Worm (Caenorhabditis elegans) whole organism, L2 larva: Measurements from ENCODE around the gene dhs-12.

Source experiments
- C34F6.9 ChIP-seq: fragments of 150-350 bp; optimal IDR thresholded peaks from 2 replicates; lab custom pipeline; 2014; ENCODE audit warnings: missing biosample characterization, missing genetic modification characterization
- Y55F3AM.14 ChIP-seq: fragments of 200-800 bp; sonication (Bioruptor generic); optimal IDR thresholded peaks from 2 replicates; lab custom pipeline; 2018; ENCODE audit warnings: mild to moderate bottlenecking, missing genetic modification characterization, missing compliant biosample characterization
- ZK546.5 ChIP-seq: sonication (generic microtip); optimal IDR thresholded peaks from 2 replicates; lab custom pipeline; 2017; ENCODE audit warnings: missing biosample characterization, missing genetic modification characterization
- blmp-1 ChIP-seq: sonication (generic microtip); optimal IDR thresholded peaks from 2 replicates; lab custom pipeline; 2017; ENCODE audit warnings: missing genetic modification characterization, mild to moderate bottlenecking, missing compliant biosample characterization, antibody characterized with exemption, moderate library complexity; ENCODE audit not compliant: insufficient read depth
- ceh-16 ChIP-seq: fragments of 150-350 bp; optimal IDR thresholded peaks from 2 replicates; lab custom pipeline; 2014; ENCODE audit warnings: missing biosample characterization, missing genetic modification characterization
- ceh-82 ChIP-seq: fragments of 150-350 bp; optimal IDR thresholded peaks from 2 replicates; lab custom pipeline; 2014; ENCODE audit warnings: missing biosample characterization, missing genetic modification characterization
- crh-2 ChIP-seq: sonication (generic microtip); optimal IDR thresholded peaks from 2 replicates; lab custom pipeline; 2017; ENCODE audit warnings: missing biosample characterization, missing genetic modification characterization
- dmd-4 ChIP-seq: sonication (generic microtip); optimal IDR thresholded peaks from 2 replicates; lab custom pipeline; 2017; ENCODE audit warnings: missing biosample characterization, missing genetic modification characterization
- elt-3 ChIP-seq: sonication (generic microtip); optimal IDR thresholded peaks from 2 replicates; lab custom pipeline; 2017; ENCODE audit warnings: missing biosample characterization, missing genetic modification characterization
- fos-1 ChIP-seq: fragments of 150-350 bp; optimal IDR thresholded peaks from 2 replicates; lab custom pipeline; 2014; ENCODE audit warnings: missing biosample characterization, missing genetic modification characterization
- gmeb-1 ChIP-seq: fragments of 150-350 bp; optimal IDR thresholded peaks from 2 replicates; lab custom pipeline; 2014; ENCODE audit warnings: missing biosample characterization, missing genetic modification characterization
- lin-11 ChIP-seq: fragments of 150-350 bp; sonication (generic microtip); optimal IDR thresholded peaks from 2 replicates; lab custom pipeline; 2014; ENCODE audit warnings: missing biosample characterization, missing genetic modification characterization, inconsistent platforms, mixed read lengths
- lin-13 ChIP-seq: fragments of 150-350 bp; optimal IDR thresholded peaks from 2 replicates; lab custom pipeline; 2014; ENCODE audit warnings: missing biosample characterization, missing genetic modification reagents, missing genetic modification characterization
- lsy-2 ChIP-seq, 2 experiments: fragments of 150-350 bp in 1 of 2; sonication (generic microtip) in 1 of 2; optimal IDR thresholded peaks; 2 replicates each; lab custom pipeline; 2014 to 2017; ENCODE audit warnings: missing biosample characterization in 2 of 2, missing genetic modification characterization in 2 of 2
- mab-5 ChIP-seq: fragments of 150-350 bp; optimal IDR thresholded peaks from 2 replicates; lab custom pipeline; 2014; ENCODE audit warnings: missing biosample characterization, missing genetic modification characterization
- mdl-1 ChIP-seq, 2 experiments: fragments of 150-350 bp in 1 of 2; sonication (generic microtip) in 1 of 2; optimal IDR thresholded peaks; 2 replicates each; lab custom pipeline; 2017; ENCODE audit warnings: missing biosample characterization in 2 of 2, missing genetic modification characterization in 2 of 2
- nhr-10 ChIP-seq: sonication (generic microtip); optimal IDR thresholded peaks from 2 replicates; lab custom pipeline; 2017; ENCODE audit warnings: missing biosample characterization, missing genetic modification characterization
- nhr-11 ChIP-seq: fragments of 150-350 bp; optimal IDR thresholded peaks from 2 replicates; lab custom pipeline; 2014; ENCODE audit warnings: missing biosample characterization, missing genetic modification characterization
- nhr-12 ChIP-seq: fragments of 150-350 bp; optimal IDR thresholded peaks from 2 replicates; lab custom pipeline; 2014; ENCODE audit warnings: missing biosample characterization, missing genetic modification characterization
- nhr-129 ChIP-seq: fragments of 150-350 bp; optimal IDR thresholded peaks from 2 replicates; lab custom pipeline; 2014; ENCODE audit warnings: missing biosample characterization, missing genetic modification characterization
- nhr-23 ChIP-seq: fragments of 150-350 bp; optimal IDR thresholded peaks from 2 replicates; lab custom pipeline; 2014; ENCODE audit warnings: missing biosample characterization, missing genetic modification reagents, missing genetic modification characterization
- nhr-237 ChIP-seq: fragments of 150-350 bp; optimal IDR thresholded peaks from 2 replicates; lab custom pipeline; 2014; ENCODE audit warnings: missing biosample characterization, missing genetic modification characterization
- nhr-6 ChIP-seq: fragments of 150-350 bp; optimal IDR thresholded peaks from 2 replicates; lab custom pipeline; 2014; ENCODE audit warnings: missing biosample characterization, missing genetic modification characterization
- nhr-77 ChIP-seq: fragments of 150-350 bp; optimal IDR thresholded peaks from 2 replicates; lab custom pipeline; 2014; ENCODE audit warnings: missing biosample characterization, missing genetic modification characterization
- sem-4 ChIP-seq: fragments of 150-350 bp; optimal IDR thresholded peaks from 2 replicates; lab custom pipeline; 2014; ENCODE audit warnings: missing biosample characterization, missing genetic modification reagents, missing genetic modification characterization
- skn-1 ChIP-seq: sonication (generic microtip); optimal IDR thresholded peaks from 2 replicates; lab custom pipeline; 2017; ENCODE audit warnings: missing biosample characterization, missing genetic modification characterization
- sma-9 ChIP-seq, 2 experiments: fragments of 150-350 bp in 1 of 2; sonication (generic microtip) in 1 of 2; optimal IDR thresholded peaks; 2 replicates each; lab custom pipeline; 2014 to 2016; ENCODE audit warnings: missing genetic modification characterization in 2 of 2, mild to moderate bottlenecking in 1 of 2, missing biosample characterization in 1 of 2, missing compliant biosample characterization in 1 of 2, missing genetic modification reagents in 1 of 2, moderate library complexity in 1 of 2
- unc-39 ChIP-seq: fragments of 150-350 bp; optimal IDR thresholded peaks from 2 replicates; lab custom pipeline; 2014; ENCODE audit warnings: missing biosample characterization, missing genetic modification characterization
- unc-55 ChIP-seq: fragments of 150-350 bp; sonication (generic microtip); optimal IDR thresholded peaks from 3 replicates; lab custom pipeline; 2014; ENCODE audit warnings: missing biosample characterization, missing genetic modification reagents, missing genetic modification characterization
- zag-1 ChIP-seq: fragments of 150-350 bp; optimal IDR thresholded peaks from 2 replicates; lab custom pipeline; 2014; ENCODE audit warnings: missing biosample characterization, missing genetic modification characterization
- ztf-1 ChIP-seq: fragments of 200-800 bp; sonication (Bioruptor generic); conservative IDR thresholded peaks from 2 replicates; pipeline ENCODE4 v1.3.6; 2022; ENCODE audit warnings: missing genetic modification characterization, missing compliant biosample characterization
- ztf-11 ChIP-seq: sonication (generic microtip); optimal IDR thresholded peaks from 2 replicates; lab custom pipeline; 2017; ENCODE audit warnings: missing biosample characterization, missing genetic modification characterization

Gene dhs-12

DNA sequence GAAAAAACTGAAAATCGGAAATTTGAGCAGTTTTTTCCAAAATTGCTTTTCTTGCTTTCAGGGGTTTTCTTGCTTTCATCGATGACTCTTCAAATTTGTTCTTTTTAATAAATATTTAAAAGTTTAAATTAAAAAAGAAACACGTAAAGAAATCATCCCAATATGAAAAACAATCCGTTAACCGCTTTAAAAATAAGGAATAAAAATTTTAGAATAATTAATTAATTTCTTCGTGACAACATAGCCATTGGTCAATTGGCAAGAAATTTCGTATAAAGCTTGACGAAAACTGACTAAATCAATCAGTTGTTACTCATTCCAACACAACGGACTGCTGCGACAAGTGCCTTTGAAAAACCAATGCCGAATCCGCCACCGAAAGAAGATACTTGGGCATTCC lies 29.7 kb upstream of the dhs-12 start, which contains the start of gene nsph-3.2:
TSS of gene nsph-3.2 (plus strand) at position 301 of the 400 bp plus-strand sequence.
- TF ChIP-seq gmeb-1 (no peak), nhr-12 (no peak), nhr-237 (tag; lab: Kevin White, UChicago) (no peak), elt-3 (tag; lab: Kevin White, UChicago) (no peak), sem-4 (tag; lab: Kevin White, UChicago) (no peak), lin-13 (GFP tag; lab: Kevin White, UChicago) (no peak), unc-55 (GFP tag; lab: Kevin White, UChicago) (no peak), nhr-129 (tag; lab: Kevin White, UChicago) (no peak), ceh-82 (tag; lab: Kevin White, UChicago) (no peak), ceh-16 (no peak)
- TF ChIP-seq, all 48 proteins: peak for 0

DNA sequence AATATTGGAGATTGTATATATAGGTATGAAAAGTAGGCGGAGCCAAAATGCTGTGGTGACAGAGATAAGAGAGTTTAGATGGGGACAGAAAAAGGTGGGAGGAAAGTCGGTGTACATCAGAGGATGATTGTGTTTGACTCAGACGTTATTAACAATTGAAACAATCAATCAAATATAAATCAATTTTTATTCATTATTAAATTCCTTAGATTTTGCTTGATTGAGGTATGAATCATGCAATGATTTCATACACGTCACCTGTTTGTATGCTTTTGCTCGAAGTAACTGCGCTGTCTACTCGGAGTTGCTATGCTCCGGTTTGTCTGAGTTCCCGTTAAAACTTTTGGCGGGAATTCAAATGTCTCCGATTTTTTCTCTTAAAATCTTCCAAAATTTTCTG lies 27.1 kb upstream of the dhs-12 start, which contains the start of gene C04G2.10:
TSS of gene C04G2.10 (plus strand) at position 301 of the 400 bp plus-strand sequence.
- TF ChIP-seq zag-1 (tag; lab: Kevin White, UChicago) (no peak), sma-9 (GFP tag; optimal IDR thresholded peaks at IDR 0.05; lab: Kevin White, UChicago) (no peak), sma-9 (tag; optimal IDR thresholded peaks at IDR 0.05; lab: Kevin White, UChicago) (no peak), ztf-1 (GFP tag; lab: Robert Waterston, UW) (no peak), Y55F3AM.14 (GFP tag; lab: Kevin White, UChicago) (no peak), ZK546.5 (tag; lab: Kevin White, UChicago) (no peak), sem-4 (tag; lab: Kevin White, UChicago) (no peak), gmeb-1 (no peak), lin-11 (no peak), skn-1 (tag; lab: Kevin White, UChicago) (no peak), unc-39 (tag; lab: Kevin White, UChicago) (no peak), nhr-12 (no peak), nhr-77 (no peak), nhr-6 (tag; lab: Kevin White, UChicago) (no peak), nhr-237 (tag; lab: Kevin White, UChicago) (no peak)

DNA sequence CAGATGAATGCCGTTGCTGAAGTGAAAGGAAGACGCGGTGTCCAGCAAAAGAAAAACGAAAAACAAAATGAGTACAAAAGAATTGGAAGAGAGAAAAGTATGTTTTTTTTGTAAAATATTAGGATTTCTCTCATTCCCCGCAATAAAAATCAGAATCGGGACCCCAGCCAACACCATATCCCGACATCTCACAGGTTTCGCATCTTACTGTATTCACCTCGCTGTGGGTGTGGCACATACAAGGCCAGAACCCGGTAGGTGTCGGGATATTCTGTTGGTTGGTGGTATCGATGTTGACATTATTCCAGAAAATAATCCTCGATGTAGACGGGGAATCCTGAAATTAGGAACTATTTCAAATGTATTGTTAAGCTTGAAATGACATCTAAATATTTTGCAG lies 25.5 kb upstream of the dhs-12 start:
- TF ChIP-seq skn-1 (tag; lab: Kevin White, UChicago), result no peak
- TF ChIP-seq lsy-2 (tag; optimal IDR thresholded peaks at IDR 0.05; lab: Kevin White, UChicago), result no peak
- no peak for TF ChIP-seq crh-2 (tag; lab: Kevin White, UChicago)

DNA sequence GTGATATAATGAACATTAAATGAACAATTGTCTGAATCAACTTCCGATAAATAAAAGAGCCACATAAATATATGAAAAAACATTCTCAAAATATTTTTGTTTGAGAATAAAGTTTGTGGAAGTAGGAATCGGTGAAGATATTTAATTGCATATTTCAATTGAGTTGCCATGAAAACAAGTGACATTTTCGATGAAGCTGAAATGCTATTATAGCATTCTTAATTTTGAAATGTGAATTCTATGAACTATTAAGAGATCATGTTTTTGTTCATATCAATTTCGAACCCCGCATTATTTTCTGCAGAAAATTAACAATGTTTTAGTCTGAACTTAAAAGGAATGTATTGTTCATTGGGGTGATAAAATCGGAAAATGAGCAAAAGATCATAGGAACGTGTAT lies 20.1 kb upstream of the dhs-12 start, which contains the start of gene irld-21:
TSS of gene irld-21 (minus strand) at position 101 of the 400 bp plus-strand sequence.
- TF ChIP-seq ZK546.5 (tag; lab: Kevin White, UChicago), result no peak
- TF ChIP-seq, all 48 proteins: peak for 0

- no peak for TF ChIP-seq mab-5 (tag; lab: Kevin White, UChicago)
- TF ChIP-seq nhr-12, result no peak
These were observed 15.7 kb upstream of the dhs-12 start, which contains the start of gene ctf-18 for ce11 chrIV:10126544-10126943. TSS of gene ctf-18 (minus strand) at chrIV:10126644.

ce11 chrIV:10128446-10128845 lies 13.8 kb upstream of the dhs-12 start:
- TF ChIP-seq blmp-1 (tag; lab: Kevin White, UChicago) (no peak), mdl-1 (tag; optimal IDR thresholded peaks at IDR 0.05; lab: Kevin White, UChicago) (no peak), nhr-10 (tag; lab: Kevin White, UChicago) (no peak), dmd-4 (tag; lab: Kevin White, UChicago) (no peak), nhr-23 (tag; lab: Kevin White, UChicago) (no peak), unc-39 (tag; lab: Kevin White, UChicago) (no peak), nhr-11 (tag; lab: Kevin White, UChicago) (no peak), fos-1 (tag; lab: Kevin White, UChicago) (no peak), elt-3 (tag; lab: Kevin White, UChicago) (no peak), ZK546.5 (tag; lab: Kevin White, UChicago) (no peak), ztf-11 (no peak), C34F6.9 (tag; lab: Kevin White, UChicago) (no peak)
- TF ChIP-seq, all 48 proteins: peak for 0
